Worm (Caenorhabditis elegans): Measurements from ENCODE around the gene C24H12.1.

DNA sequence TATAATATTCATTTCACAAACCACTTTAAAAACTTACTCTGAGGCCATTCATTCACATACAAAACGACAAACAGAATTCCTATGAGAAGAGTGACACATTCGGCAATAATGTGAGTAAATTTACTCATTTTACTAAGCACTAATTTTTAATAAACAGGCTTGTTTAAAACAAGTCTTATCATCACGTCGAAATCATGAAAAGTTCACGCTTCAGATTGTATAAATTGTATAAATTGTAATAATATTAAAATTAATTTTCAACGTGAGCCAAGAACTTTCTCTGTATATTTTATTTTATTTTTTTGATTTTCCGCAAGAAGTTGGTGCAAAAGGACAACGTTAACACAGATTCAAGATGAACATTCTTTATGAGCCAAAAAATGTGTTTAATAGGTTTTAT, 22.4 kb upstream of the C24H12.1 start, which contains the start of gene C24H12.6:
- no peak for TF ChIP-seq lin-39 (tag; optimal IDR thresholded peaks at IDR 0.05)
- no peak for TF ChIP-seq R02D3.7 (tag; optimal IDR thresholded peaks at IDR 0.05)
- no peak for TF ChIP-seq ceh-82 (tag; optimal IDR thresholded peaks at IDR 0.05)
- no peak for TF ChIP-seq elt-3 (tag; optimal IDR thresholded peaks at IDR 0.05)
- no peak for TF ChIP-seq alr-1 (tag; optimal IDR thresholded peaks at IDR 0.05)
- no peak for TF ChIP-seq lsy-2 (tag; optimal IDR thresholded peaks at IDR 0.05)
- TF ChIP-seq elt-1 (tag; optimal IDR thresholded peaks at IDR 0.05): no peak
- no peak for TF ChIP-seq mdl-1 (tag; optimal IDR thresholded peaks at IDR 0.05)
- no peak for TF ChIP-seq skn-1 (tag; optimal IDR thresholded peaks at IDR 0.05)
- TF ChIP-seq unc-62 (GFP tag; optimal IDR thresholded peaks at IDR 0.05): no peak
- no peak for TF ChIP-seq nhr-237 (tag; optimal IDR thresholded peaks at IDR 0.05)
- TF ChIP-seq egl-27 (tag; optimal IDR thresholded peaks at IDR 0.05): no peak
- TF ChIP-seq blmp-1 (tag; optimal IDR thresholded peaks at IDR 0.05; ENCODE audit: insufficient read depth): no peak
- TF ChIP-seq ceh-16 (tag; optimal IDR thresholded peaks at IDR 0.05): no peak
